Fruit fly (Drosophila melanogaster) S2 (cell line): ENCODE measurements around the gene CG11666.

Experiments used
- CG8478 ChIP-seq: fragments of >200 bp; optimal IDR thresholded peaks from 2 replicates; lab custom pipeline; 2018
- CTCF ChIP-seq, 2 experiments: fragments of >200 bp; optimal IDR thresholded peaks; 2 replicates each; lab custom pipeline; 2018

The CG11666 gene

DNA sequence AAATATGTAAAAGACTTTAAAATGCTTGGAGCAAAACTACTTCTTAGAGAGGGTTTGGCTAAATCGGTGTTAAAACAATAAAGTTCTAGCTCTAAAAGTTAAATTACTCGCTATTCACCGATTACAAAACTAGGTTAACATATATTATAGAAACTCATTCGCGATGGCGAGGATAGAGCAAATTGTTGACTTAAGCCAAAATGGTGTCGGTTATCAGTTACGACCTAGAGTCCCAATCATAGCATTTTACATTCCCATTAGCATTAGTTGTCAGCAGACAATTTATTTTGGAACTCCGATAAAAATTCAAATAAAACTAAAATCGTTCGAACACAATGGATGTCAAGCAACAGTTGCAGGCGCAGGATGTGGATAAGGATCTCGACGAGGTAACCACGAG, at the start of gene CG11666:
Gene CG11666 (plus strand): TSS at position 301 of the 400 bp plus-strand sequence.
- TF ChIP-seq CG8478, result no peak
- TF ChIP-seq CTCF (optimal IDR thresholded peaks at IDR 0.05; lab: Kevin White, UChicago), result no peak

DNA sequence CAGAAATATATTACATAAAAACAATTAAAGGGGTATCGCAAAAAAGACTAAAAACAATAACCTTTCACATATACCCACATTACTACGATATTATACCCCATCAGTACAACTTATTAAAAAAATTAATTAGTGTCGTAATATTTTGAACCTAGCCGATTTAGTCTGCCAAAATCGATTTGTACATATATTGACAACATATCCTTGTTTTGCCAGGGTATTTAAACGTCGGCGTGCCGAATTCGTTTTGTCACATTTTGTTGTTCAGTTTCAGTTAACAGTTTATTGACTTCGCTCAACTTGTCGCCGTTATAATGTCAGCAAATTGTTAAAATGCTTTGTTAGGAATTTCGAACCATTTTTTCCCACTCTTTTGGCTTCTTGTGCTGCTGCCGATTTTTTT, 36.2 kb upstream of the CG11666 start:
- TF ChIP-seq CG8478 (no peak), CTCF (optimal IDR thresholded peaks at IDR 0.05; lab: Kevin White, UChicago) (no peak)

DNA sequence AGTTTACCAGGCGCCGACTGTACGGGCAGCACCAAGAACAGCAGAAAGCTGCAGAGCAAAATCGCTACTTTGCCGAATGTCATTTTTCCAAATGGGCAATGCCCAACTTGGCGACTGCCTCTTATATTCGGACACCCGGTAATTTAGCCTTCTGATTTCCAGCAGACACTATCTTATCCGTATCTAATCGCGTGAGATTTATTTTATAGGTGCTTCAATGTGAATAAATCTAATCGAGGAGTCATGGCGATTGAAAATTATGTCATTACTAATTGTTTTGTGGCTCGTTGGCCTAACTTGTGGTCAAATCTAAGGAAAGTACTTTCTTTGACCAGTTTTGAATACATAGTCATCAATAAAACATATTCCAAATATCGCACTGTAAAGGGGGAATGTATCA, 21.1 kb upstream of the CG11666 start, which contains the start of gene Ser6:
Gene Ser6 (minus strand): TSS at position 101 of the 400 bp plus-strand sequence.
- TF ChIP-seq CTCF (optimal IDR thresholded peaks at IDR 0.05; lab: Kevin White, UChicago) (no peak), CG8478 (no peak)

DNA sequence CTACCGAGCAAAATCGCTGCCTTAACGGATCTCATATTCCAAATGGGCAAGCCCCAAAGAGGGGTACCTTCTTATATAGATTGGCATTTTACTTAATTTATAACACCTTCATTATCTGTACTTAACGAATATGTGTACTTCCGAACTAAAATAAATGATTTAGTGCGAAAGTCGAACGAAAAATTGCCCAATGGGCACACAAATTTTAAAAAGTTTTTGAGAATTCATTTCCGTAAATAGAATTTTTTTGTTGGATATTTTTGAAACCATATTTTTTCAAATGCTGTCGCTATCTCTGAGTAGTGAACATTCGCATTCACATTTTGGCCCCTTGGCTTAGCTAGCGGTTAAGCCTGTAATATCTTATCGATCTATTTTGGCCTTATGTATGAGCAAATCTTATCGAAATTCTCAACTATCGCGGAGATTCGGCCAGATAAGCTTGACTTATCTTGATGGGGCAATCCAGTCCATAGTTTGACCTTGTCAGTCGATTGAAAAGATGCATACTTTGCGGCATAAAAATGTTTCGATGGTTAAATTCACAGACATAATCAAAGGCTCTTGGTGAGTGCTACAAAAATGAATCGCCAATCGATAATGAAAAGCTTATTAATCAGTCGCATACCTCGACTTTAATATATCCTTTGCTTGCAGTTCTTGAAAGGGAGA, 19.0 kb upstream of the CG11666 start, which contains the start of gene CG1304:
Gene CG1304 (minus strand): TSS at position 51 of the 672 bp plus-strand sequence.
- no peak for TF ChIP-seq CG8478
- TF ChIP-seq CTCF (optimal IDR thresholded peaks at IDR 0.05; lab: Kevin White, UChicago), result no peak

DNA sequence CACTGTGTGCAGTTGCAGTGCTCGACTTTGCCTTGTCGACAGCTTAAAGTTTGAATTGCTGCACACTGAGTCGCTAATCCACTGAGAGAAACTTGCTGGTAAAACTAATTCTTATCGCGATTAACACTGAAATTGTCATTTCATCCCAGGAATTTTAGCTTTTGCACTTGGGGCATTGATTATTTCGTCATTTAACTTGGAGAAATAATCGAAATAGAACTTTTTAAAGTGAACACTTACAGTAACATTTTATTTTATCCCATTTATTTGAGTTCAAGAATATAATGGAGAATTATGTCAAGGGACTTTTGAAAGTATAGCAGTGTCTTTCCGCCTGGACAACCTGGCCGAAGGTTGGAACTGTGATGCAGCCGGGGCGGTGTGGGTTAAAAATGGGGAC, 6.5 kb upstream of the CG11666 start, which contains the start of gene CG44426:
Gene CG44426 (plus strand): TSS at position 301 of the 400 bp plus-strand sequence.
- TF ChIP-seq CTCF (optimal IDR thresholded peaks at IDR 0.05; lab: Kevin White, UChicago), result no peak
- no peak for TF ChIP-seq CG8478

DNA sequence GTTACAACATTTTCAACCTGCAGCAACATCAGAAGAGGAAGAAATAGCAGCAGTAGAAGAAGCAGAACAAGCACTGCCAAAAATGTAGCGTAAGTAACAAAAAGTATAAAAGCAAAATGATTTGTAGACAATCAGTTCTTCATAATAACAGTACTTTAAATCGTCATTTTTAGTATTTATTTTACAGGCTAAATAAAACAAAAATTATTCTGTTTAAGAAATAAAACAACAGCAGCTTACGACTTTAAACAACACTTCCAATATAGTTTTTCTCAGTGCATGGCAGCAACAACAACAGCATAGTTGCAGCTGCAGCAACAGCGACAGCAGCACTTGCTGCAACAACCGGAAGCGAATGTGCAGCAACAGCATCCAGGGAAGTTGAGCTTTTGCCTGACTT, 26.1 kb downstream of the CG11666 start:
- TF ChIP-seq CTCF (optimal IDR thresholded peaks at IDR 0.05; lab: Kevin White, UChicago) (no peak), CG8478 (no peak)

DNA sequence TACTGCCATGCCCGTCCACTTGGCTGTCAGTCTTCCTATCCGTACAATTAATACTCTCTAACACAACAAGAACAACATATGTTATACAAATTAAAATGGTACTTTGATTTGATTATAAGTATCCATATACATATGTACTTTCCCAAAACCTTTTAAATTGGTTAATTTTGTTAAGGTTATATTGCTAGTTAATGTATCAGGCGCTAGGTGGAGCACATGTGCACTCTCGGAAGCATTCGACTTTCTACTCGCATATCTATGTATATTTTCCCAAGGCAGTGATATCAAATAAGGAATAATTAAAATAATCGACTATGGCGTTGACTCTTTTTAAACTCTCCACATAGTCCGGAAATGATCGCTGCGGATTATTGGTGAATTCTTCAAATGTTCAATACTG, 33.1 kb downstream of the CG11666 start:
- TF ChIP-seq CG8478, result no peak
- TF ChIP-seq CTCF (optimal IDR thresholded peaks at IDR 0.05; lab: Kevin White, UChicago), result peak; percentile 43 to 67

DNA sequence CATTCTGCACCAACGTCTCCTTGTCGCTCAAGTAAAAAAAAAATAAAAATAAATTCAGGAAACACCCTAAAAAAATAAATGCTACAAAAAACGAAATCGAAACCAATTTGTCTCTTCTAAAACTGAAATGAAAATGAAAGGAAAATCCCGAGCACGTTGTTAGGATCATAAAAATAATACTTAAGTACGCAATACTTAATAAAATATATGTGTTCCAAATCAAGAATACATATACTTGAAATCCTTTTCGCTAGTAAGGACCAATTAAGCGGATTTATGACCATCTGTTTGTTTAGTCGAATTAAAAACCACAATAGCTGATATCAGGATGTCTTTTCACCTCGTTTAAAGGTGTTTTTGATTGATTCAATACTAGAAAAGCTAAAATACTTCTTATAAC, 41.3 kb downstream of the CG11666 start, which contains the start of gene r-cup:
Gene r-cup (minus strand): TSS at position 101 of the 400 bp plus-strand sequence.
- TF ChIP-seq CTCF (optimal IDR thresholded peaks at IDR 0.05; lab: Kevin White, UChicago) (no peak), CG8478 (no peak)

DNA sequence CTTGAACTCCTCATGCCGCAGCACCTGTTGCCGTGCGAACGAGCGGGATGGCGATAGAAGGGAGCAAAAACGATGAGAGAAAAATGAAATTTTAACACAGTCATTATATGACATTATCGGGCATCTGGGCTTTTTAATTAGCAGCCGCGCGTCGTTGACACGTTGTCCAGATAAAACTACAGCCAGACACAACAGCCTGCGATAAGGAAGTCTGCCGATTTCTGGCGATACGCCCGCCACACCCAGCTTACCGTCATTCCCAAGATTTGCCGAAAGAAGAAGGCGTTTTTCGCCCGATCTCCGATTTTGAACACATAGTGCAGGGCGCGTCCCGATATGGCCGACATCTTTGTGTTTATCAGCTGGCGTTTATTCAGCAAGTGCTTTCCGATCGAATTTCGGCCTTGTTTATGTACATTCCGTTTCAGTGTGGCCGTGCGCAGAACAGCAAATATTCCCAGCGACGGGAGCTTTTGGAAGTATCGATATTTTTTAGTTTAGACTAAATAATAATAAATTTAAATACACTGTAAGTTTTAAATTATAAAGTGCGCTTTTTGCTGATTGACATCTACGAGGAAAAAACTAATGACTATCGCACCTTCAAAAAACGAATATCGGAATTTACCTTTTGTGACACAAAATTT, 43.6 kb downstream of the CG11666 start, which contains the start of gene CG1532:
Gene CG1532 (minus strand): TSS at position 433 of the 647 bp plus-strand sequence.
- TF ChIP-seq CG8478 (no peak), CTCF (optimal IDR thresholded peaks at IDR 0.05; lab: Kevin White, UChicago) (no peak)

DNA sequence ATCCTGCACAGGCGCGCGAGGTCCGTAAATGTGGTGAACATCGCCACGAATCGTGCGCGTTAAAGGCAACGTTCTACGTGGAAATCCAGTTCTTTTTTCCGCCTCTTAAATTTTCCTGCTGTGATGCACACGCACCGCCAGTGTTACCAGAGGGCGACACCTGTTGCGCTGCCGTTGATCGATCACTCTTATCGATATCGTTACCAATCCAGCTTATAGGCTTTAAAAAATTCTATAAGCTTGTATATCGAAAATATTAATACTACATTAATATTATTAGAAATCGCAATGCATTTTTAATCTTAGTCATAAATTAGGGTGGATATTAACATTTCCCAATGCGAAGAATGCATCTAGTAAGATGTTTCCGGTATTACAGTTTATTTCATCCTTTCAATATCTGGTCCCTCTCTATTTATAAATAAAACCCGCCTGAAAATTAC, 47.4 kb downstream of the CG11666 start, which contains the start of gene CG1529:
Gene CG1529 (minus strand): TSS at position 132 of the 443 bp plus-strand sequence.
- TF ChIP-seq CG8478 (no peak), CTCF (optimal IDR thresholded peaks at IDR 0.05; lab: Kevin White, UChicago) (no peak)

DNA sequence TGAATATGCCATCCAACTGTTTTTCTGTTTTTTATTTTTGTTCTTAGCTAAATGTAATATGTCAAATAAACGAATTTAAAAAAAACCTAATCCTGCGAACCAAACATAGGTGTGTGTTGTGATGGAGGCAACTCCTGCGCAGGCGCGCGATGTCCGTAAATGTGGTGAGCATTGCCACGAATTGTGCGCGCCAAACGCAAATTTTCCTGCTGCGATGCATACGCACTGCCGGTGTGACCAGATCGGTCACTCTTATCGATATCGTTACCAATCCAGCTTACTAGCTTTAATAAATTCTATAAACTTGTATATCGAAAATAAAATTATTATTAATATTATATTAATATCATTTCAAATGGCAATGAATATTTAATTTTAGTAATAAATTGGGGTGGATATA, 50.2 kb downstream of the CG11666 start:
- TF ChIP-seq CTCF (optimal IDR thresholded peaks at IDR 0.05; lab: Kevin White, UChicago) (no peak), CG8478 (no peak)
